Worm (Caenorhabditis elegans) whole organism, L3 larva: ENCODE data around the gene usp-14.

ENCODE experiments used
- aly-2 ChIP-seq: fragments of 150-350 bp; optimal IDR thresholded peaks from 2 replicates; lab custom pipeline; 2014; ENCODE audit warnings: missing biosample characterization, missing genetic modification characterization
- nhr-28 ChIP-seq: fragments of 150-350 bp; optimal IDR thresholded peaks from 2 replicates; lab custom pipeline; 2014; ENCODE audit warnings: missing biosample characterization, missing genetic modification characterization
- unc-39 ChIP-seq: sonication (generic microtip); optimal IDR thresholded peaks from 4 replicates; lab custom pipeline; 2017; ENCODE audit warnings: missing biosample characterization, missing genetic modification characterization
- zag-1 ChIP-seq: fragments of 150-350 bp; optimal IDR thresholded peaks from 2 replicates; lab custom pipeline; 2014; ENCODE audit warnings: missing biosample characterization, missing genetic modification characterization

DNA sequence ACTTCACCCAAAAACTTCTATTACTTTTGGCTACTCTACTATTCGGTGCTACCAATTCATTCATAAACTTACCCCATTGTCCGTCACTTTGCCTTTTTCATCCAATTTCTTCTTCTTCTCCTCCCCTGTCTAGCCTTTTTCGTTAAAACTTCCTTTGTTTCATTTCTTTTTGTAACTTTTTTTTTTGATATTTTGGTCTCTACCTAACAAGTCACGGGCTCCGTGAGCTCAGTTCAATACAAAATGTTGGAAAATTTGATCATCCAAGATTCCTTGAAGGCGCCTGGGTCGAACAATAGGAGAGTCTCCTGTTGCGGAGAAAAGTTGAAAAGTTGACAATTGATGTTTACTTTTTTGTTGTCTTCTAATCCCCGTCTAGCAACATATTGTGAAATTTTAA, 36.6 kb downstream of the usp-14 start:
- no peak for TF ChIP-seq unc-39 (tag; lab: Kevin White, UChicago)
- TF ChIP-seq zag-1 (tag; lab: Kevin White, UChicago), result no peak
- TF ChIP-seq nhr-28 (tag; lab: Kevin White, UChicago), result no peak
- TF ChIP-seq aly-2 (tag; lab: Kevin White, UChicago), result no peak
